ENCODE assay signal across 1 worm cellular context in genomic region chrII:9057035-9057668, ce11.
TF ChIP-seq lines count a peak whose summit lies in the region.

Gene rpl-32, minus strand, starts transcription at chrII:9057085.

TF ChIP-seq in whole organism, L1 larva, 84 proteins besides CTCF, POLR2A, EP300 and RAD21 (continued from another document):
- peak; percentile 81 for TF ChIP-seq fkh-8 (tag; optimal IDR thresholded peaks at IDR 0.05; lab: Kevin White, UChicago)
- TF ChIP-seq unc-30 (tag; optimal IDR thresholded peaks at IDR 0.05; lab: Kevin White, UChicago), result no peak
- peak; percentile 78 for TF ChIP-seq rnt-1 (tag; optimal IDR thresholded peaks at IDR 0.05; lab: Kevin White, UChicago)
- TF ChIP-seq nhr-47 (tag; optimal IDR thresholded peaks at IDR 0.05; lab: Kevin White, UChicago), result peak; percentile 74
- TF ChIP-seq C16A3.4 (tag; optimal IDR thresholded peaks at IDR 0.05; lab: Kevin White, UChicago), result peak; percentile 90
- no peak for TF ChIP-seq efl-3 (GFP tag; optimal IDR thresholded peaks at IDR 0.05; lab: Kevin White, UChicago)
- TF ChIP-seq tbx-2 (tag; optimal IDR thresholded peaks at IDR 0.05; lab: Kevin White, UChicago), result peak; percentile 72
- TF ChIP-seq nhr-19 (GFP tag; conservative IDR thresholded peaks at IDR 0.05; lab: Robert Waterston, UW), result peak; percentile 65
- TF ChIP-seq elt-2 (tag; optimal IDR thresholded peaks at IDR 0.05; lab: Kevin White, UChicago), result no peak
- no peak for TF ChIP-seq hlh-17 (GFP tag; optimal IDR thresholded peaks at IDR 0.05; lab: Kevin White, UChicago; ENCODE audit: borderline replicate concordance)
- TF ChIP-seq unc-62 (GFP tag; optimal IDR thresholded peaks at IDR 0.05; lab: Kevin White, UChicago), result no peak
- no peak for TF ChIP-seq C34B4.2 (tag; optimal IDR thresholded peaks at IDR 0.05; lab: Kevin White, UChicago)
- TF ChIP-seq pqm-1 (tag; optimal IDR thresholded peaks at IDR 0.05; lab: Kevin White, UChicago), result no peak
- TF ChIP-seq nhr-237 (tag; optimal IDR thresholded peaks at IDR 0.05; lab: Kevin White, UChicago), result peak; percentile 14
- no peak for TF ChIP-seq lir-3 (tag; optimal IDR thresholded peaks at IDR 0.05; lab: Kevin White, UChicago; ENCODE audit: poor library complexity)
- TF ChIP-seq ceh-63 (GFP tag; optimal IDR thresholded peaks at IDR 0.05; lab: Kevin White, UChicago), result no peak
- TF ChIP-seq ztf-11 (tag; optimal IDR thresholded peaks at IDR 0.05; lab: Kevin White, UChicago), result peak in 1 of 2 experiments; percentile 39
- no peak for TF ChIP-seq C04F5.9 (tag; optimal IDR thresholded peaks at IDR 0.05; lab: Kevin White, UChicago)
- TF ChIP-seq nhr-84 (tag; optimal IDR thresholded peaks at IDR 0.05; lab: Kevin White, UChicago), result no peak
- no peak for TF ChIP-seq sptf-1 (tag; optimal IDR thresholded peaks at IDR 0.05; lab: Kevin White, UChicago)
